Worm (Caenorhabditis elegans) whole organism, L2 larva: ENCODE measurements around the gene cdr-7.
A peak's percentile ranks its signal among the peaks of the same experiment; 100 is the strongest.

Experiments
- C34F6.9 ChIP-seq: fragments of 150-350 bp; optimal IDR thresholded peaks from 2 replicates; lab custom pipeline; 2014; ENCODE audit warnings: missing biosample characterization, missing genetic modification characterization
- F13H6.1 ChIP-seq: sonication (generic microtip); optimal IDR thresholded peaks from 2 replicates; lab custom pipeline; 2016; ENCODE audit warnings: missing genetic modification characterization, missing compliant biosample characterization
- R02D3.7 ChIP-seq: fragments of 150-350 bp; optimal IDR thresholded peaks from 2 replicates; lab custom pipeline; 2014; ENCODE audit warnings: missing biosample characterization, missing genetic modification characterization
- Y55F3AM.14 ChIP-seq: fragments of 200-800 bp; sonication (Bioruptor generic); optimal IDR thresholded peaks from 2 replicates; lab custom pipeline; 2018; ENCODE audit warnings: mild to moderate bottlenecking, missing genetic modification characterization, missing compliant biosample characterization
- ZK546.5 ChIP-seq: sonication (generic microtip); optimal IDR thresholded peaks from 2 replicates; lab custom pipeline; 2017; ENCODE audit warnings: missing biosample characterization, missing genetic modification characterization
- aly-2 ChIP-seq: fragments of 150-350 bp; optimal IDR thresholded peaks from 2 replicates; lab custom pipeline; 2014; ENCODE audit warnings: missing biosample characterization, missing genetic modification characterization
- blmp-1 ChIP-seq: sonication (generic microtip); optimal IDR thresholded peaks from 2 replicates; lab custom pipeline; 2017; ENCODE audit warnings: missing genetic modification characterization, mild to moderate bottlenecking, missing compliant biosample characterization, antibody characterized with exemption, moderate library complexity; ENCODE audit not compliant: insufficient read depth
- ceh-16 ChIP-seq: fragments of 150-350 bp; optimal IDR thresholded peaks from 2 replicates; lab custom pipeline; 2014; ENCODE audit warnings: missing biosample characterization, missing genetic modification characterization
- dmd-4 ChIP-seq: sonication (generic microtip); optimal IDR thresholded peaks from 2 replicates; lab custom pipeline; 2017; ENCODE audit warnings: missing biosample characterization, missing genetic modification characterization
- elt-1 ChIP-seq: fragments of 150-350 bp; optimal IDR thresholded peaks from 2 replicates; lab custom pipeline; 2014; ENCODE audit warnings: missing biosample characterization, missing genetic modification characterization
- elt-3 ChIP-seq: sonication (generic microtip); optimal IDR thresholded peaks from 2 replicates; lab custom pipeline; 2017; ENCODE audit warnings: missing biosample characterization, missing genetic modification characterization
- fos-1 ChIP-seq: fragments of 150-350 bp; optimal IDR thresholded peaks from 2 replicates; lab custom pipeline; 2014; ENCODE audit warnings: missing biosample characterization, missing genetic modification characterization
- lin-11 ChIP-seq: fragments of 150-350 bp; sonication (generic microtip); optimal IDR thresholded peaks from 2 replicates; lab custom pipeline; 2014; ENCODE audit warnings: missing biosample characterization, missing genetic modification characterization, inconsistent platforms, mixed read lengths
- lin-13 ChIP-seq: fragments of 150-350 bp; optimal IDR thresholded peaks from 2 replicates; lab custom pipeline; 2014; ENCODE audit warnings: missing biosample characterization, missing genetic modification reagents, missing genetic modification characterization
- lin-39 ChIP-seq: fragments of 150-350 bp; optimal IDR thresholded peaks from 2 replicates; lab custom pipeline; 2014; ENCODE audit warnings: missing biosample characterization, missing genetic modification reagents, missing genetic modification characterization
- nhr-10 ChIP-seq: sonication (generic microtip); optimal IDR thresholded peaks from 2 replicates; lab custom pipeline; 2017; ENCODE audit warnings: missing biosample characterization, missing genetic modification characterization
- nhr-11 ChIP-seq: fragments of 150-350 bp; optimal IDR thresholded peaks from 2 replicates; lab custom pipeline; 2014; ENCODE audit warnings: missing biosample characterization, missing genetic modification characterization
- nhr-129 ChIP-seq: fragments of 150-350 bp; optimal IDR thresholded peaks from 2 replicates; lab custom pipeline; 2014; ENCODE audit warnings: missing biosample characterization, missing genetic modification characterization
- nhr-21 ChIP-seq: fragments of 150-350 bp; optimal IDR thresholded peaks from 2 replicates; lab custom pipeline; 2014; ENCODE audit warnings: missing biosample characterization, missing genetic modification characterization
- nhr-23 ChIP-seq: fragments of 150-350 bp; optimal IDR thresholded peaks from 2 replicates; lab custom pipeline; 2014; ENCODE audit warnings: missing biosample characterization, missing genetic modification reagents, missing genetic modification characterization
- nhr-25 ChIP-seq: fragments of 150-350 bp; sonication (generic microtip); optimal IDR thresholded peaks from 3 replicates; lab custom pipeline; 2014; ENCODE audit warnings: missing biosample characterization, missing genetic modification characterization
- nhr-6 ChIP-seq: fragments of 150-350 bp; optimal IDR thresholded peaks from 2 replicates; lab custom pipeline; 2014; ENCODE audit warnings: missing biosample characterization, missing genetic modification characterization
- nhr-77 ChIP-seq: fragments of 150-350 bp; optimal IDR thresholded peaks from 2 replicates; lab custom pipeline; 2014; ENCODE audit warnings: missing biosample characterization, missing genetic modification characterization
- peb-1 ChIP-seq: fragments of 150-350 bp; optimal IDR thresholded peaks from 2 replicates; lab custom pipeline; 2014; ENCODE audit warnings: missing biosample characterization, missing genetic modification characterization
- sem-4 ChIP-seq: fragments of 150-350 bp; optimal IDR thresholded peaks from 2 replicates; lab custom pipeline; 2014; ENCODE audit warnings: missing biosample characterization, missing genetic modification reagents, missing genetic modification characterization
- sma-3 ChIP-seq: sonication (generic microtip); optimal IDR thresholded peaks from 2 replicates; lab custom pipeline; 2016; ENCODE audit warnings: missing genetic modification reagents, missing genetic modification characterization, missing compliant biosample characterization
- snpc-4 ChIP-seq: fragments of 150-350 bp; optimal IDR thresholded peaks from 2 replicates; lab custom pipeline; 2014; ENCODE audit warnings: missing biosample characterization, missing genetic modification characterization
- unc-39 ChIP-seq: fragments of 150-350 bp; optimal IDR thresholded peaks from 2 replicates; lab custom pipeline; 2014; ENCODE audit warnings: missing biosample characterization, missing genetic modification characterization
- unc-62 ChIP-seq: fragments of 150-350 bp; optimal IDR thresholded peaks from 2 replicates; lab custom pipeline; 2014; ENCODE audit warnings: missing biosample characterization, missing genetic modification reagents, missing genetic modification characterization
- zag-1 ChIP-seq: fragments of 150-350 bp; optimal IDR thresholded peaks from 2 replicates; lab custom pipeline; 2014; ENCODE audit warnings: missing biosample characterization, missing genetic modification characterization
- ztf-11 ChIP-seq: sonication (generic microtip); optimal IDR thresholded peaks from 2 replicates; lab custom pipeline; 2017; ENCODE audit warnings: missing biosample characterization, missing genetic modification characterization
- ztf-4 ChIP-seq: fragments of 150-350 bp; optimal IDR thresholded peaks from 2 replicates; lab custom pipeline; 2014; ENCODE audit warnings: missing biosample characterization, missing genetic modification characterization

Gene cdr-7

ce11 chrV:12443754-12444153, 31.8 kb upstream of the cdr-7 start, which contains the start of gene pals-39:
Gene pals-39, minus strand, starts transcription at chrV:12443854.
- TF ChIP-seq unc-39 (tag; lab: Kevin White, UChicago) (no peak), R02D3.7 (tag; lab: Kevin White, UChicago) (no peak), ZK546.5 (tag; lab: Kevin White, UChicago) (no peak), dmd-4 (no peak), aly-2 (tag; lab: Kevin White, UChicago) (no peak), lin-11 (no peak), ztf-11 (tag; lab: Kevin White, UChicago) (no peak), fos-1 (tag; lab: Kevin White, UChicago) (peak; percentile 21)

ce11 chrV:12441420-12441819, 29.5 kb upstream of the cdr-7 start, which contains the start of gene pals-37:
Gene pals-37, minus strand, starts transcription at chrV:12441520.
- TF ChIP-seq lin-11: no peak
- TF ChIP-seq nhr-25 (tag; lab: Kevin White, UChicago): no peak
- no peak for TF ChIP-seq nhr-11 (tag; lab: Kevin White, UChicago)
- no peak for TF ChIP-seq zag-1 (tag; lab: Kevin White, UChicago)
- no peak for TF ChIP-seq nhr-129 (tag; lab: Kevin White, UChicago)
- no peak for TF ChIP-seq ZK546.5 (tag; lab: Kevin White, UChicago)
- TF ChIP-seq F13H6.1 (tag; lab: Kevin White, UChicago): no peak
- no peak for TF ChIP-seq sem-4
- no peak for TF ChIP-seq snpc-4 (tag; lab: Kevin White, UChicago)
- TF ChIP-seq elt-3 (tag; lab: Kevin White, UChicago): no peak
- no peak for TF ChIP-seq unc-62 (GFP tag; lab: Kevin White, UChicago)
- no peak for TF ChIP-seq elt-1 (tag; lab: Kevin White, UChicago)
- no peak for TF ChIP-seq ztf-4
- no peak for TF ChIP-seq sma-3
- no peak for TF ChIP-seq R02D3.7 (tag; lab: Kevin White, UChicago)
- TF ChIP-seq lin-39 (tag; lab: Kevin White, UChicago): no peak
- no peak for TF ChIP-seq nhr-21 (tag; lab: Kevin White, UChicago)
- TF ChIP-seq, all 48 proteins: peak for 0

DNA sequence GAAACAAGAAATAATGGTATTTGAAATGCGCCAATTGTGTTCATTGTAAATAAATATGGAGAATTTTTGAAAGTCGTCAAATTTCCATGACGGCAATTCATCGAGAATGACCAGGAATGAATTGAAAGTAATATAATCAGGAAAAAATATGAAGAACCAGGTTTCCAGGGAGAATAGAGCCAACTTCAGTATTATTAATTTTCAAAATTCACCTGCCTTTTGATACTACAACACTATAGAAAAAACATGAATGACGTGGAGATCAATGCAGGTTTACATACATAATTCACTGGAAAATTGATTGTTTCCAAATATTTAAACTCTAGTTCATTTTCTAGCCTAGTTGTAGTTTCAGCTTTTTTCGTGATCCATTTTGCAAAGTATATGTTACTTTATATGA, 21.8 kb upstream of the cdr-7 start, which contains the start of gene srh-25:
srh-25 (minus strand) TSS at position 101 of the 400 bp plus-strand sequence.
- TF ChIP-seq dmd-4 (no peak), aly-2 (tag; lab: Kevin White, UChicago) (no peak), peb-1 (tag; lab: Kevin White, UChicago) (no peak), lin-39 (tag; lab: Kevin White, UChicago) (no peak), nhr-6 (tag; lab: Kevin White, UChicago) (no peak), nhr-21 (tag; lab: Kevin White, UChicago) (no peak), C34F6.9 (tag; lab: Kevin White, UChicago) (no peak)
- TF ChIP-seq, all 48 proteins: peak for 0

DNA sequence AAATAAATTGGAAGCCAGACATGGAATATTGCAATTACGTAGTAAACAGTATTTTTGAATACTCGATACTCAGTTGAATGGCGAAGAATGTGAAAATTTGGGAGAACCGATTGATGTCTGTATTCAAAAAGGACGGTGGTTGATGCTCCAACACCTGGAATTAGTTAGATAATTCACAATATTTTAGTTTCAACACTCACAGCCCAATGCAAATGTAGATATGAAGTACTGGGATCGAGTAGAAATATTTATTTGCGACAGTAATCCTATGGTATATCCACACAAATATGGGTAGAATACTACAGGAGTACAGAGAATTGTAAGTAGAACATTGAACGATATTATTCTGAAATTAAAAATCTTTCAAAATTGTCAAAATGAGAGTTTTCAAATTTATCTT, 21.2 kb upstream of the cdr-7 start:
- TF ChIP-seq F13H6.1 (tag; lab: Kevin White, UChicago): no peak
- TF ChIP-seq nhr-10 (tag; lab: Kevin White, UChicago): no peak
- TF ChIP-seq nhr-23 (tag; lab: Kevin White, UChicago): no peak
- no peak for TF ChIP-seq nhr-21 (tag; lab: Kevin White, UChicago)
- TF ChIP-seq nhr-77 (tag; lab: Kevin White, UChicago): no peak
- no peak for TF ChIP-seq C34F6.9 (tag; lab: Kevin White, UChicago)
- TF ChIP-seq fos-1 (tag; lab: Kevin White, UChicago): no peak
- TF ChIP-seq blmp-1 (tag; lab: Kevin White, UChicago): no peak
- no peak for TF ChIP-seq lin-11
- TF ChIP-seq ceh-16 (tag; lab: Kevin White, UChicago): no peak
- no peak for TF ChIP-seq Y55F3AM.14 (GFP tag; lab: Kevin White, UChicago)

ce11 chrV:12432111-12432510, 20.2 kb upstream of the cdr-7 start, which contains the start of gene C54D10.13:
Gene C54D10.13, minus strand, starts transcription at chrV:12432289.
- TF ChIP-seq R02D3.7 (tag; lab: Kevin White, UChicago) (no peak), lin-13 (GFP tag; lab: Kevin White, UChicago) (no peak), elt-3 (tag; lab: Kevin White, UChicago) (no peak), fos-1 (tag; lab: Kevin White, UChicago) (peak; percentile 67), C34F6.9 (tag; lab: Kevin White, UChicago) (no peak)
